Worm (Caenorhabditis elegans) whole organism, late embryonic: Measurements from ENCODE around the gene C02F4.4.
A peak's percentile ranks its signal among the peaks of the same experiment; 100 is the strongest.

Source experiments
- C08G9.2 ChIP-seq: sonication (generic microtip); optimal IDR thresholded peaks from 2 replicates; lab custom pipeline; 2016; ENCODE audit warnings: mild to moderate bottlenecking, missing genetic modification characterization, moderate library complexity, missing compliant biosample characterization
- K09A11.1 ChIP-seq: sonication (generic microtip); optimal IDR thresholded peaks from 2 replicates; lab custom pipeline; 2017; ENCODE audit warnings: antibody characterized with exemption, mild to moderate bottlenecking, missing genetic modification characterization, missing compliant biosample characterization; ENCODE audit not compliant: insufficient read depth
- ceh-14 ChIP-seq: sonication (generic microtip); optimal IDR thresholded peaks from 2 replicates; lab custom pipeline; 2016; ENCODE audit warnings: missing genotype, missing genetic modification characterization, missing compliant biosample characterization
- ceh-18 ChIP-seq: sonication (generic microtip); optimal IDR thresholded peaks from 2 replicates; lab custom pipeline; 2016; ENCODE audit warnings: missing genetic modification characterization, missing compliant biosample characterization
- ceh-2 ChIP-seq: sonication (generic microtip); optimal IDR thresholded peaks from 2 replicates; lab custom pipeline; 2016; ENCODE audit warnings: missing genotype, missing genetic modification characterization, missing compliant biosample characterization
- ceh-22 ChIP-seq: sonication (generic microtip); optimal IDR thresholded peaks from 2 replicates; lab custom pipeline; 2017; ENCODE audit warnings: missing biosample characterization, missing genetic modification characterization
- ceh-31 ChIP-seq: sonication (generic microtip); optimal IDR thresholded peaks from 2 replicates; lab custom pipeline; 2016; ENCODE audit warnings: missing genetic modification characterization, missing compliant biosample characterization
- ceh-48 ChIP-seq: sonication (generic microtip); optimal IDR thresholded peaks from 2 replicates; lab custom pipeline; 2016; ENCODE audit warnings: missing genetic modification characterization, inconsistent platforms, missing compliant biosample characterization
- ceh-6 ChIP-seq: fragments of 200-800 bp; sonication (Bioruptor generic); optimal IDR thresholded peaks from 2 replicates; lab custom pipeline; 2018; ENCODE audit warnings: mild to moderate bottlenecking, missing genetic modification characterization, missing compliant biosample characterization
- ceh-9 ChIP-seq: sonication (generic microtip); optimal IDR thresholded peaks from 2 replicates; lab custom pipeline; 2016; ENCODE audit warnings: mild to moderate bottlenecking, missing genetic modification characterization, inconsistent platforms, missing compliant biosample characterization
- elt-2 ChIP-seq: sonication (generic microtip); optimal IDR thresholded peaks from 2 replicates; lab custom pipeline; 2016; ENCODE audit warnings: missing genetic modification reagents, missing genetic modification characterization, missing compliant biosample characterization
- elt-4 ChIP-seq: sonication (generic microtip); optimal IDR thresholded peaks from 2 replicates; lab custom pipeline; 2016; ENCODE audit warnings: missing genetic modification characterization, missing compliant biosample characterization
- ets-4 ChIP-seq: sonication (generic microtip); optimal IDR thresholded peaks from 2 replicates; lab custom pipeline; 2016; ENCODE audit warnings: missing genetic modification characterization, missing compliant biosample characterization
- eyg-1 ChIP-seq: sonication (generic microtip); optimal IDR thresholded peaks from 2 replicates; lab custom pipeline; 2016; ENCODE audit warnings: missing genotype, missing genetic modification characterization, missing compliant biosample characterization
- fax-1 ChIP-seq: sonication (generic microtip); optimal IDR thresholded peaks from 2 replicates; lab custom pipeline; 2016; ENCODE audit warnings: missing genotype, missing genetic modification characterization, missing compliant biosample characterization
- fkh-10 ChIP-seq: fragments of 150-350 bp; optimal IDR thresholded peaks from 2 replicates; lab custom pipeline; 2014; ENCODE audit warnings: missing biosample characterization, missing genetic modification reagents, missing genetic modification characterization
- fkh-6 ChIP-seq: sonication (generic microtip); optimal IDR thresholded peaks from 2 replicates; lab custom pipeline; 2016; ENCODE audit warnings: missing genetic modification characterization, missing compliant biosample characterization
- gmeb-2 ChIP-seq: sonication (generic microtip); optimal IDR thresholded peaks from 2 replicates; lab custom pipeline; 2016; ENCODE audit warnings: missing genetic modification characterization, inconsistent platforms, missing compliant biosample characterization
- hlh-15 ChIP-seq: sonication (generic microtip); optimal IDR thresholded peaks from 2 replicates; lab custom pipeline; 2016; ENCODE audit warnings: missing genetic modification characterization, missing compliant biosample characterization
- hlh-30 ChIP-seq: sonication (generic microtip); optimal IDR thresholded peaks from 2 replicates; lab custom pipeline; 2017; ENCODE audit warnings: antibody characterized with exemption, missing genetic modification characterization, missing compliant biosample characterization; ENCODE audit not compliant: insufficient read depth
- hlh-8 ChIP-seq: sonication (generic microtip); optimal IDR thresholded peaks from 2 replicates; lab custom pipeline; 2016; ENCODE audit warnings: missing genotype, missing genetic modification characterization, missing compliant biosample characterization
- lim-6 ChIP-seq: sonication (generic microtip); optimal IDR thresholded peaks from 2 replicates; lab custom pipeline; 2016; ENCODE audit warnings: missing genetic modification characterization, missing compliant biosample characterization
- lin-11 ChIP-seq: fragments of 200-800 bp; sonication (Bioruptor generic); optimal IDR thresholded peaks from 2 replicates; lab custom pipeline; 2018; ENCODE audit warnings: mild to moderate bottlenecking, missing genetic modification characterization, missing compliant biosample characterization
- madf-2 ChIP-seq: sonication (generic microtip); optimal IDR thresholded peaks from 2 replicates; lab custom pipeline; 2017; ENCODE audit warnings: missing genetic modification characterization, missing compliant biosample characterization
- mec-3 ChIP-seq: sonication (generic microtip); optimal IDR thresholded peaks from 2 replicates; lab custom pipeline; 2016; ENCODE audit warnings: borderline replicate concordance, missing genetic modification characterization, missing compliant biosample characterization
- nfya-1 ChIP-seq: sonication (generic microtip); optimal IDR thresholded peaks from 2 replicates; lab custom pipeline; 2017; ENCODE audit warnings: missing genetic modification characterization, mild to moderate bottlenecking, missing compliant biosample characterization, antibody characterized with exemption, moderate library complexity
- nhr-232 ChIP-seq: sonication (generic microtip); optimal IDR thresholded peaks from 2 replicates; lab custom pipeline; 2016; ENCODE audit warnings: missing genetic modification characterization, missing compliant biosample characterization
- pat-9 ChIP-seq: fragments of 200-800 bp; sonication (Bioruptor generic); optimal IDR thresholded peaks from 2 replicates; lab custom pipeline; 2018; ENCODE audit warnings: mild to moderate bottlenecking, missing genetic modification characterization, moderate library complexity, missing compliant biosample characterization
- pha-4 ChIP-seq: fragments of 150-350 bp; optimal IDR thresholded peaks from 2 replicates; lab custom pipeline; 2018; ENCODE audit warnings: missing biosample characterization, missing genetic modification reagents, missing genetic modification characterization
- pqm-1 ChIP-seq: sonication (generic microtip); optimal IDR thresholded peaks from 2 replicates; lab custom pipeline; 2016; ENCODE audit warnings: missing genetic modification characterization, missing compliant biosample characterization
- ref-2 ChIP-seq: sonication (generic microtip); optimal IDR thresholded peaks from 2 replicates; lab custom pipeline; 2016; ENCODE audit warnings: missing genetic modification characterization, missing compliant biosample characterization
- sdc-2 ChIP-seq: sonication (generic microtip); optimal IDR thresholded peaks from 2 replicates; lab custom pipeline; 2016; ENCODE audit warnings: missing genotype, missing genetic modification characterization, missing compliant biosample characterization
- sox-4 ChIP-seq: sonication (generic microtip); optimal IDR thresholded peaks from 2 replicates; lab custom pipeline; 2017; ENCODE audit warnings: mild to moderate bottlenecking, missing genetic modification characterization, inconsistent platforms, missing compliant biosample characterization
- tbx-2 ChIP-seq: sonication (generic microtip); optimal IDR thresholded peaks from 2 replicates; lab custom pipeline; 2016; ENCODE audit warnings: missing genetic modification characterization, missing compliant biosample characterization
- tbx-7 ChIP-seq: sonication (generic microtip); optimal IDR thresholded peaks from 2 replicates; lab custom pipeline; 2016; ENCODE audit warnings: missing genotype, missing genetic modification characterization, missing compliant biosample characterization
- ttx-3 ChIP-seq: sonication (generic microtip); optimal IDR thresholded peaks from 2 replicates; lab custom pipeline; 2016; ENCODE audit warnings: missing genetic modification reagents, missing genetic modification characterization, missing compliant biosample characterization
- unc-3 ChIP-seq, 2 experiments: fragments of 200-800 bp in 1 of 2; sonication (Bioruptor generic) in 1 of 2; sonication (generic microtip) in 1 of 2; conservative IDR thresholded peaks in 1 of 2; optimal IDR thresholded peaks in 1 of 2; 2 replicates each; pipeline versions ENCODE4 v1.3.6 to Lab custom; 2016 to 2022; ENCODE audit warnings: missing compliant biosample characterization in 2 of 2, missing genetic modification characterization in 2 of 2, missing genetic modification reagents in 1 of 2
- unc-42 ChIP-seq: sonication (generic microtip); optimal IDR thresholded peaks from 2 replicates; lab custom pipeline; 2016; ENCODE audit warnings: missing genotype, missing genetic modification characterization, missing compliant biosample characterization
- unc-55 ChIP-seq: sonication (generic microtip); optimal IDR thresholded peaks from 2 replicates; lab custom pipeline; 2017; ENCODE audit warnings: missing biosample characterization, missing genetic modification reagents, missing genetic modification characterization
- ztf-16 ChIP-seq: sonication (generic microtip); optimal IDR thresholded peaks from 2 replicates; lab custom pipeline; 2017; ENCODE audit warnings: missing genetic modification characterization, missing compliant biosample characterization

Gene C02F4.4

ce11 chrIV:10503750-10504232 lies 11.2 kb downstream of the C02F4.4 start (continued):
- TF ChIP-seq ceh-48 (tag; lab: Kevin White, UChicago) (peak; percentile 70), tbx-7 (tag; lab: Kevin White, UChicago) (no peak), fkh-10 (GFP tag; lab: Kevin White, UChicago) (no peak), madf-2 (tag; lab: Kevin White, UChicago) (no peak), eyg-1 (tag; lab: Kevin White, UChicago) (no peak), ceh-22 (no peak), nhr-232 (tag; lab: Kevin White, UChicago) (no peak), ref-2 (tag; lab: Kevin White, UChicago) (peak; percentile 29), sdc-2 (tag; lab: Kevin White, UChicago) (peak; percentile 36), ceh-6 (GFP tag; lab: Kevin White, UChicago) (no peak), K09A11.1 (tag; lab: Kevin White, UChicago) (peak; percentile 30), fkh-6 (no peak), ttx-3 (tag; lab: Kevin White, UChicago) (no peak), pat-9 (no peak), unc-3 (GFP tag; conservative IDR thresholded peaks at IDR 0.05; lab: Robert Waterston, UW) (no peak), unc-3 (tag; optimal IDR thresholded peaks at IDR 0.05; lab: Kevin White, UChicago) (no peak), lim-6 (tag; lab: Kevin White, UChicago) (no peak), ztf-16 (tag; lab: Kevin White, UChicago) (no peak), lin-11 (no peak), C08G9.2 (tag; lab: Kevin White, UChicago) (peak; percentile 29)

ce11 chrIV:10502345-10502744 lies 12.7 kb downstream of the C02F4.4 start:
- TF ChIP-seq elt-2 (tag; lab: Kevin White, UChicago) (peak; percentile 39), pat-9 (no peak), nfya-1 (tag; lab: Kevin White, UChicago) (peak; percentile 5), unc-42 (peak; percentile 3), pqm-1 (tag; lab: Kevin White, UChicago) (peak; percentile 21), pha-4 (tag; lab: Kevin White, UChicago) (no peak)

- no peak for TF ChIP-seq gmeb-2
- no peak for TF ChIP-seq ref-2 (tag; lab: Kevin White, UChicago)
- no peak for TF ChIP-seq elt-4
- no peak for TF ChIP-seq madf-2 (tag; lab: Kevin White, UChicago)
- TF ChIP-seq mec-3, result no peak
- TF ChIP-seq sox-4, result no peak
- TF ChIP-seq sdc-2 (tag; lab: Kevin White, UChicago), result no peak
- TF ChIP-seq ceh-31 (tag; lab: Kevin White, UChicago), result no peak
- TF ChIP-seq hlh-30 (tag; lab: Kevin White, UChicago), result no peak
- no peak for TF ChIP-seq fkh-6
These were observed 13.3 kb downstream of the C02F4.4 start, which contains the start of gene tax-6 for ce11 chrIV:10501550-10502240. Gene tax-6, minus strand, starts transcription at chrIV:10501600.

- TF ChIP-seq nfya-1 (tag; lab: Kevin White, UChicago), result no peak
- TF ChIP-seq unc-42, result peak; percentile 80
- no peak for TF ChIP-seq ets-4 (tag; lab: Kevin White, UChicago)
These were observed 14.5 kb downstream of the C02F4.4 start for ce11 chrIV:10500481-10500880.

- peak; percentile 66 for TF ChIP-seq ceh-31 (tag; lab: Kevin White, UChicago)
- no peak for TF ChIP-seq ceh-6 (GFP tag; lab: Kevin White, UChicago)
- TF ChIP-seq unc-55, result peak; percentile 51
- TF ChIP-seq ceh-9 (tag; lab: Kevin White, UChicago), result no peak
- TF ChIP-seq pat-9, result no peak
- TF ChIP-seq mec-3, result no peak
- TF ChIP-seq ceh-14 (tag; lab: Kevin White, UChicago), result peak; percentile 49
- peak; percentile 70 for TF ChIP-seq nfya-1 (tag; lab: Kevin White, UChicago)
- no peak for TF ChIP-seq madf-2 (tag; lab: Kevin White, UChicago)
- TF ChIP-seq fax-1, result peak; percentile 36
- TF ChIP-seq ceh-18, result peak; percentile 63
- peak; percentile 11 for TF ChIP-seq tbx-2 (tag; lab: Kevin White, UChicago)
- TF ChIP-seq eyg-1 (tag; lab: Kevin White, UChicago), result no peak
- TF ChIP-seq lim-6 (tag; lab: Kevin White, UChicago), result no peak
- TF ChIP-seq C08G9.2 (tag; lab: Kevin White, UChicago), result no peak
- no peak for TF ChIP-seq sdc-2 (tag; lab: Kevin White, UChicago)
- peak; percentile 15 for TF ChIP-seq unc-42
- no peak for TF ChIP-seq ceh-22
- no peak for TF ChIP-seq hlh-15 (tag; lab: Kevin White, UChicago)
- no peak for TF ChIP-seq ceh-2 (tag; lab: Kevin White, UChicago)
- TF ChIP-seq ceh-48 (tag; lab: Kevin White, UChicago), result no peak
- TF ChIP-seq hlh-8, result no peak
- TF ChIP-seq pqm-1 (tag; lab: Kevin White, UChicago), result no peak
These were observed 15.1 kb downstream of the C02F4.4 start for ce11 chrIV:10499948-10500356.
